Worm (Caenorhabditis elegans): ENCODE measurements around the gene fbxa-45.

The fbxa-45 gene

DNA sequence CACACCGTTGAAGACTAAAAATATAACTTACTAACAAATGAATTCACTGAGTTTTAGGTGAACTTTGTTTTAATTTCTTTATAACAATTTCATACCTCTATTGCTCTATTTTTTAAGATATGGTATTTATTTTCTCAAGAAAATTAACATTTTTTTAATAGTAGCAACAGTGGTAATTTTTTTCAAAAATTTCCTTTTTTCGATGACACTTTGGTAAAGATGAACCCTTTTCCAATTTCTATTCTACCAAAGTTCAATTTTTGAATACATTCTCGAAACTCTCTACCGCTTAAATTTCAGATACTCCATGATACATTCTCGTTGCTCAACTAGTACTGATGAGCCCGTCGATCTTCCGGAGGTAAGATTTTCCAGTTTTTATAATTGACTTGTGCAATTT, 12.7 kb upstream of the fbxa-45 start, which contains the start of gene nhr-116:
nhr-116 (plus strand) TSS at position 301 of the 400 bp plus-strand sequence.
- TF ChIP-seq B0310.2 (tag; optimal IDR thresholded peaks at IDR 0.05), result no peak
- TF ChIP-seq F13C5.2 (tag; optimal IDR thresholded peaks at IDR 0.05), result no peak
- TF ChIP-seq hmbx-1 (tag; optimal IDR thresholded peaks at IDR 0.05), result no peak
- no peak for TF ChIP-seq tra-4 (tag; optimal IDR thresholded peaks at IDR 0.05)
- TF ChIP-seq tbx-37 (GFP tag; conservative IDR thresholded peaks at IDR 0.05), result no peak
- TF ChIP-seq ets-7 (tag; optimal IDR thresholded peaks at IDR 0.05), result no peak
- no peak for TF ChIP-seq hnd-1 (tag; optimal IDR thresholded peaks at IDR 0.05)

ce11 chrV:16911294-16911693, 12.0 kb upstream of the fbxa-45 start:
- TF ChIP-seq ceh-36 (tag; optimal IDR thresholded peaks at IDR 0.05) (no peak), pes-1 (GFP tag; IDR thresholded peaks at IDR 0.05) (no peak), B0310.2 (tag; optimal IDR thresholded peaks at IDR 0.05) (no peak), hmbx-1 (tag; optimal IDR thresholded peaks at IDR 0.05) (no peak), aly-1 (tag; optimal IDR thresholded peaks at IDR 0.05) (no peak), ets-7 (tag; optimal IDR thresholded peaks at IDR 0.05) (no peak), tbx-11 (GFP tag; IDR thresholded peaks at IDR 0.05) (no peak)

DNA sequence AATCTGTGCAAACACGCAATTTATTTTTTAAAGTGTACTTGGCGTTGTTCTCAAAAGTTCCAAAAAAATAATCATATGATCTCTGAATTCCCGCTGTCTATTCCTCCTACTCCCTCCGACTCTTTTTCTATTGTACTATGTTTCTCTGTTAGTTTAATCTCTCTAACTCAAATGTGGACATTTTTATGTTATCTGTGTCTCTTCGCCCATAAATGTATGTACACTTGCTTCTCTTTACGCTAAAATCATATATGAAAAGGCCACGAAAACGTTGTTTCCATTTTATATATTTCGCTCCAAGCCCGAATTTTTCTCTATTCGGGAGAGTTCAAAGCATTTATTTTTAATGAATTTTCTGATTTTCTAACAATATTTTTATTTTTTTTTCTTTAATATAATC, 11.6 kb upstream of the fbxa-45 start:
- TF ChIP-seq aly-1 (tag; optimal IDR thresholded peaks at IDR 0.05) (no peak), hnd-1 (tag; optimal IDR thresholded peaks at IDR 0.05) (no peak), tra-4 (tag; optimal IDR thresholded peaks at IDR 0.05) (no peak), scrt-1 (GFP tag; IDR thresholded peaks at IDR 0.05) (no peak), B0310.2 (tag; optimal IDR thresholded peaks at IDR 0.05) (no peak), ceh-36 (tag; optimal IDR thresholded peaks at IDR 0.05) (no peak), ets-7 (tag; optimal IDR thresholded peaks at IDR 0.05) (no peak), hmg-4 (GFP tag; optimal IDR thresholded peaks at IDR 0.05) (no peak), tbx-11 (GFP tag; IDR thresholded peaks at IDR 0.05) (no peak), hmbx-1 (tag; optimal IDR thresholded peaks at IDR 0.05) (no peak), F13C5.2 (tag; optimal IDR thresholded peaks at IDR 0.05) (no peak)

- TF ChIP-seq ceh-13 (GFP tag; optimal IDR thresholded peaks at IDR 0.05) (no peak), tbx-37 (GFP tag; conservative IDR thresholded peaks at IDR 0.05) (no peak), flt-1 (GFP tag; IDR thresholded peaks at IDR 0.05) (no peak), B0310.2 (tag; optimal IDR thresholded peaks at IDR 0.05) (no peak), tra-4 (tag; optimal IDR thresholded peaks at IDR 0.05) (no peak), ama-1 (optimal IDR thresholded peaks at IDR 0.05) (no peak), hnd-1 (tag; optimal IDR thresholded peaks at IDR 0.05) (no peak), sea-1 (GFP tag; conservative IDR thresholded peaks at IDR 0.05) (no peak)
These were observed 10.6 kb upstream of the fbxa-45 start, which contains the start of gene F09C6.16 for ce11 chrV:16909871-16910270. Gene F09C6.16 (minus strand): TSS chrV:16909971.

- TF ChIP-seq ceh-36 (tag; optimal IDR thresholded peaks at IDR 0.05) (no peak), F13C5.2 (tag; optimal IDR thresholded peaks at IDR 0.05) (no peak), hmbx-1 (tag; optimal IDR thresholded peaks at IDR 0.05) (no peak), tra-4 (tag; optimal IDR thresholded peaks at IDR 0.05) (no peak)
These were observed 5.4 kb upstream of the fbxa-45 start, which contains the start of gene nhr-262 for ce11 chrV:16904612-16905011. Gene nhr-262 (plus strand): TSS chrV:16904912.

- TF ChIP-seq flt-1 (GFP tag; IDR thresholded peaks at IDR 0.05), result no peak
These were observed 3.5 kb upstream of the fbxa-45 start, which contains the start of gene srd-68 for ce11 chrV:16902726-16903125. Gene srd-68 (minus strand): TSS chrV:16902826.

ce11 chrV:16893440-16893839, 5.8 kb downstream of the fbxa-45 start, which contains the start of gene F09C6.15:
Gene F09C6.15 (plus strand): TSS chrV:16893740.
- no peak for TF ChIP-seq F13C5.2 (tag; optimal IDR thresholded peaks at IDR 0.05)
- TF ChIP-seq flt-1 (GFP tag; IDR thresholded peaks at IDR 0.05), result no peak
- no peak for TF ChIP-seq ceh-36 (tag; optimal IDR thresholded peaks at IDR 0.05)
- TF ChIP-seq hnd-1 (tag; optimal IDR thresholded peaks at IDR 0.05), result no peak

DNA sequence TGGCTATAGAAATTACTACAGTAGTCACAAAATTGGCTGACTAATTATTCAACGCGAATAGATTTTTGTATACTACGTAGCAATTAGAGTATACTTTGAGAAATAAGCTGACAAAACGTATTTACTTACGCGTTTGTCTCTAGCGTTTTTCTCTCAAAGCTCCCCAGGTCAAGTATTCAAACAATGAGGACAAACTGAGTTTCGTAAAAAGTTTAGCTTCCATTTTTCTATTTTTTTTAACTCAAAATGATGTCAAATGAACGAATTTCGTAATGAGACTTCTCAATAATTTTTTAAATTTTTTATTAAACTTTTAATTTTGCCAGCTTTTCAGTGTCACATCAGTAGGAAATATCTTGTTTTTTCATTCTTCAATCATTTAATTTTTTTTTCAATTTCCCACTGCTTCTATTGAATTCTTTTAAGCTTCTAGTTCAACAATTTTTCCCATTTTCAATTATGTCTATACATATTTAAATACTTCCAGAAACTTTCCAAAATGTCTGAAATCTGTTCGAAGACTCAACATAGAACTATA, 10.4 kb downstream of the fbxa-45 start, which contains the start of the genes ifas-2 and fbxa-44:
ifas-2 (minus strand) TSS at position 101 of the 538 bp plus-strand sequence.
fbxa-44 (plus strand) TSS at position 488 of the 538 bp plus-strand sequence.
- TF ChIP-seq ama-1 (optimal IDR thresholded peaks at IDR 0.05), result no peak
- TF ChIP-seq hnd-1 (tag; optimal IDR thresholded peaks at IDR 0.05), result no peak
- TF ChIP-seq tra-4 (tag; optimal IDR thresholded peaks at IDR 0.05), result no peak
- no peak for TF ChIP-seq ets-7 (tag; optimal IDR thresholded peaks at IDR 0.05)
- no peak for TF ChIP-seq sea-1 (GFP tag; conservative IDR thresholded peaks at IDR 0.05)
- no peak for TF ChIP-seq tbx-11 (GFP tag; IDR thresholded peaks at IDR 0.05)
- no peak for TF ChIP-seq hmbx-1 (tag; optimal IDR thresholded peaks at IDR 0.05)
- TF ChIP-seq scrt-1 (GFP tag; IDR thresholded peaks at IDR 0.05), result no peak
- no peak for TF ChIP-seq ceh-13 (GFP tag; optimal IDR thresholded peaks at IDR 0.05)
- no peak for TF ChIP-seq aly-1 (tag; optimal IDR thresholded peaks at IDR 0.05)
- no peak for TF ChIP-seq B0310.2 (tag; optimal IDR thresholded peaks at IDR 0.05)
- TF ChIP-seq F13C5.2 (tag; optimal IDR thresholded peaks at IDR 0.05), result no peak
- TF ChIP-seq ceh-36 (tag; optimal IDR thresholded peaks at IDR 0.05), result no peak
- no peak for TF ChIP-seq tbx-37 (GFP tag; conservative IDR thresholded peaks at IDR 0.05)
- TF ChIP-seq hmg-4 (GFP tag; optimal IDR thresholded peaks at IDR 0.05), result no peak
- TF ChIP-seq pes-1 (GFP tag; IDR thresholded peaks at IDR 0.05), result no peak
- TF ChIP-seq flt-1 (GFP tag; IDR thresholded peaks at IDR 0.05), result no peak

DNA sequence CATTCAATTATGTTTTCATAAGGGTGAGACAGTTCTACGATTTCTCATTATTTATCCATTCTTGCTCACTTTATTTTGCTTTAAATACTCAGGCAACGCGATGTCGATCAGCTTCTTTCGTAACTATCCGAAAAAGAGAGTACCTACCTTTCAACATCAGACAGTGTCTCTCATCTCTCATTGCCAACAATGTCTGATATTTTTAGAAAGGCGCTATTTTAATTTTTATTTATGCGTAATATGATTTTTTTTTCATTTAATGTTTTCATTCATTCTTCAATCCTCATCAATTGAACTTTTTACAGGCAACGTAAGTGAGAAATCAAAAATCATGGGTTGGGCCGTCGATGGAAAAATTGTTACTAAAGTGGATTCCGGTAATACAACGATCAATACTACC, 14.5 kb downstream of the fbxa-45 start, which contains the start of gene F09C6.13:
F09C6.13 (plus strand) TSS at position 301 of the 400 bp plus-strand sequence.
- TF ChIP-seq pes-1 (GFP tag; IDR thresholded peaks at IDR 0.05) (no peak), F13C5.2 (tag; optimal IDR thresholded peaks at IDR 0.05) (no peak), scrt-1 (GFP tag; IDR thresholded peaks at IDR 0.05) (no peak), hmg-4 (GFP tag; optimal IDR thresholded peaks at IDR 0.05) (no peak)

Measured in whole organism, early embryonic.